Fruit fly (Drosophila melanogaster) ovary, adult (tissue): ENCODE data around the gene eIF4E6.

Experiments used
- CG17801 ChIP-seq: fragments of 200-800 bp; optimal IDR thresholded peaks from 2 replicates; lab custom pipeline; 2019; ENCODE audit warnings: missing biosample characterization, mild to moderate bottlenecking, missing genetic modification characterization, moderate library complexity; ENCODE audit not compliant: partially characterized antibody

Gene eIF4E6

DNA sequence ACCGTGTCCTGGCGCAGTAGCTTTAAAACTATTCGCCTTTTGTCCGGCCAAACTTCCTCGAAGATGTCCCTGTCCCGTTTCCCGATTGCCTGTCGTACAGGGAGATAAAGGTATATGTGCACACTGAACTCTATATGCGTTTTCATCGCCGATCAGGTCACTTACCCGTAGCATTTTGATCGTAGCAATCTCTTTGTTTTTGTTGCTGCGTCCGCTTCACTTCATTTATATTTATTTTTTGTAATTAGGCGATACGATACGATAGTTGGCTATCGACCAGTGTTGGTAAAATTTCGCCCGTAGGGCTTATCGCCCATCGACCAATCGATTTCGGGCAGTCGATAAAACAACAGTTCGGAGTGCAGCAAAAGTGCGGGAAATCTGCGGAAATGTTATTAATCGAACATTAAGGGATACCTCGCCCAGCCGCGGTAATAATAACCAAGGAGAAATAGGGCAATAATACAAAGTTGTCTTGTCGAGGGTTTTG is 35.8 kb upstream of the eIF4E6 start, which contains the start of the genes Cul5 and Bicra:
Gene Cul5 (minus strand): TSS at position 259 of the 490 bp plus-strand sequence.
Gene Bicra (plus strand): TSS at position 324 of the 490 bp plus-strand sequence.
- TF ChIP-seq CG17801 (GFP tag; lab: Kevin White, UChicago): peak; percentile 67

DNA sequence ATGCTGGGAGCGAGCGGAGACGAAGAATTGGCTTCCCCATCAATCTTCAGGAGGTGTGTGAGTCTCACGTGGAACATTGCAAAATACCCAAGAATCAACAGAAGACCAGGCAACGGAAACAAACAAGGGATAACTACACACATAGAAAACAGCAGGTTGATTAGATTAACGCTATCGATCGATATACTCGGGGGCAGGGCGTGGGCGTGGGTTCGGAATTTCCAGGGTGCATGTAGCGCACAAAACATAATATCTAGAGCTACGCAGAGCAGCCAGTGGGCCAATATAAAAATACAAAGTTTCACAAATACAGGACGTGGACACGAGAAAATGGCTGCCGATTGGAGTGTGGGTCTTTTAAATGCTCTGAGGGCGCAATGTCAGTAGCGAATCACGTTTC is 32.4 kb upstream of the eIF4E6 start:
- no peak for TF ChIP-seq CG17801 (GFP tag; lab: Kevin White, UChicago)

DNA sequence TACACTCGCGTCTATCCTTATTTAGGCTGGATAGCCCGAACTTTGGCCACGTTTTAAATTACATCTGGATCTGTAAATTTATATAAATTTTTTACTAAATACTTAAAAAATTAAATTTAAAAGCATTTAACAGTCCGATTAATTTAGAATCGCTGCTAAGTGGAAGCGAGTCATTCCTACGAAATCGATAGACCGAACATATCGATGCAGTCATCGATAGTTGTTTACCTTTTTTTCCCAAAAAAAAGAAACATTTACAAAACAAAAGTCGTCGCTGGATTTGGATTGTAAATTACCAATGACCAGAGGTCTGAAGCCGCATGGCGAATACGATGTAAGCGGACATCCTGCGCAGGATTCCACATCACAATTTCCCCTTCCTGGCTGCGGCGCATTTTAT is 28.7 kb upstream of the eIF4E6 start, which contains the start of gene Sirt7:
Gene Sirt7 (plus strand): TSS at position 218 of the 400 bp plus-strand sequence.
- peak; percentile 89 for TF ChIP-seq CG17801 (GFP tag; lab: Kevin White, UChicago)

DNA sequence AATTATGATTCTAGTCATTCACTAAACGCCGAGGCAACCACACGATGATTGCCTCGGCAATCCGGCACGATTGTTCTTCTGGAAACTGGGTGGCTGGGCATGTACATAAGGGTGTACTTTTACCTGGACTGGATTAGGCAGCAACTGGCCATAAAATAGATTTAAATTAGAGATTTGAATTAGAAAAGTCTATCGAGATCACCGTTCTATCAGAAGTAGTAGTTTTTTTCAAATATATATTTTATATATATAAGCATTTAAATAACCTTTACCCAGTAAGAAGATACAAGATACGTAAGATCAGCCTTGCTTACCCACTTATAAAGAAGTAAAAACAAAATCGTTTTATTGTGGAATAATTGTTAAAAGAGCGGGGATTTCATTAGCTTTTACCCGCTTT is 27.1 kb upstream of the eIF4E6 start, which contains the start of gene CG11843:
Gene CG11843 (plus strand): TSS at position 301 of the 400 bp plus-strand sequence.
- no peak for TF ChIP-seq CG17801 (GFP tag; lab: Kevin White, UChicago)

DNA sequence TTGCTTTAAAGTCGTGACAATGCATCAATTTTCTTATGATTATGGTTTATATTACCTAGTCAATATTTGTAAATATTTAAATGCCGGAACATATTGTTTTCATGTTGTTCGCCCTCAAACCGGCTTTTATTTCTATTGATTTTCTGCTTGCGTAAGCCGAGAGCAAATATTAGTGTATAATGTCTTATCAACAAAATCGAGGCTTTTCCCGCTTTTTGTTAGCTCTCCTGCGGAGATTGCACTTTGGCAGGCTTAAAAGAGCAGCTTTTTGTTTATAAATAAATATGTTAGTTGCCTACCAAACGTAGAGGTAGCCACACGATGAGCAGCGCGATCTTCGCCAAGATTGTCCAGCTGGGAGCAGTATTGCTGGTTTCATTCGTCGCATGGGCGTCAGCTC is 25.4 kb upstream of the eIF4E6 start, which contains the start of gene CG11842:
Gene CG11842 (plus strand): TSS at position 301 of the 400 bp plus-strand sequence.
- TF ChIP-seq CG17801 (GFP tag; lab: Kevin White, UChicago): no peak

DNA sequence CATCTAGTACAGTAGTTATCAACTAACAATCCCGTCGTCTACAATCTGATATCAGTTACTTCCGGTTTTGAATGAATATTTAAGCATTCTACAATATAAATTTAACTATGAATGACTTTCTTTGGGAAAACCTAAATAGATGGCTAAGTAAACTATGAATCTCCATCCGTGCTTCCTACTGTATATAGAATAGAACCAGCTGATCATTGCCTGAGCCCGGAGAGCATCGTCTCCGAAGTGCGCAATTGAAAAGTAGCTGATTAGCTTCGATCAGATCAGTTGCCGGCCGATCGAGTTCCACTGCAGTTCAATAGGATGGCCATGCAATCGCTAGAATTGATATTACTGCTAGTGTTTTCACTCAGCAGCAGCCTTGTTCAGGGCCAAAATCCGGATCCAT is 23.8 kb upstream of the eIF4E6 start, which contains the start of gene CG11841:
Gene CG11841 (plus strand): TSS at position 301 of the 400 bp plus-strand sequence.
- no peak for TF ChIP-seq CG17801 (GFP tag; lab: Kevin White, UChicago)

DNA sequence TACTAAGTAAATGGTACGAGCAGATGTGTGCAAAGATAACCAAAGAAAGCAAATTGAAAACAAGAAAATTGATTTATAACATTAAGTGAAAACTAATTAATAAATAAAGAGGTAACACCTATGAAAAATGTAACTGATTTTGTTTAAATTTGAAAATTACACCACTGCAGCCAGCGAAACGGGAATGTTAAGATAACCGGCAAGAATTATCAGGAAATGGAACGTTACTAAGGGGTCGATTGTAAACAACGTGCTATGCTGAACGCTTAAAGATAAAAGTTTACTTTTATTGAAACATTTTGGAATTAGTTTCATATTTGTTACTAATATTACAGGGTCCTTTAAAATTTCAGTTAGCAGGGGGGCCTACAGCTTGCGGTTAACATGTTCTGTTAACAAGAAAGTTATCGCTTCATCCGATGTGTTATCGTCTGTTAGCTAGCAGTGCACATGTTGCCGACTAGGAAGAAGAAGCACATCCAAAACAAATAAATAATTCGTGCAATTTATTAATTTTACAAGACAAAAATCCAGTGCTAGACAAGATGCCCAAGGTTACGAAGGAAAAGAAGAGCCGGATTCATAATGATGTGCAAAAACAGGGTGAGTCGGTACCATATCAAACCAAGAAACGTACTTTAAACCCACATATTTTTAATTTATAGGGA is 22.2 kb upstream of the eIF4E6 start, which contains the start of gene CG11837:
Gene CG11837 (plus strand): TSS at position 439 of the 668 bp plus-strand sequence.
- TF ChIP-seq CG17801 (GFP tag; lab: Kevin White, UChicago): no peak

DNA sequence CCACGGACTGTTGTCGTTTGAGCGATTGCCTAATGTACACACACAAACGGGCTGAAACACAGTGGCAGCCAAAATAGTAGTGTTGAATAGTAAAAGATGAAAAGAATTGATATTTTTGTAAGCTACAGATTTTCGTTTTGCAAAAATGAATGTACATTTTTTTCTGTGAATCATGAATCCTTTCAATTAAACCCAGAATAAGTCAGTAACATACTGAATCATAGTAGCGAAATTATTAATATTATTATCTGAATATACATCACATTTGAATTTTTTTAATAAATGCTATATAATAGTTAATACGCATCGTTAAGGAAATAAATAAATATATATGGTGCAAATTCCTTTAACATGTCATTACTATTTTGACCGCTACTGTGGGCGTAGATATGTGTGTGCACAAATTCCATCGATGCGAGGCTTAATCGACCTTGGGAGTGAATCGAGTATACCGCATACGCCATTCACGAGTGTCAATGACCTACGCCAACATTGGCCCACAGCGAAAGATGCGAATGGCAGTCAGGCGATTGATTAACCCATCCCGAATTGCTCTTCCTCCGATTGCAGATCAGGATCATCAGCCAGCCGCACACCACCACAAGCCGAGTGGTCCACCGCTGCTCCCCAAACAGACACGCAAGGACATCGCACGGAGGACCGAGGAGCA is 13.7 kb upstream of the eIF4E6 start:
- TF ChIP-seq CG17801 (GFP tag; lab: Kevin White, UChicago): peak; percentile 48

DNA sequence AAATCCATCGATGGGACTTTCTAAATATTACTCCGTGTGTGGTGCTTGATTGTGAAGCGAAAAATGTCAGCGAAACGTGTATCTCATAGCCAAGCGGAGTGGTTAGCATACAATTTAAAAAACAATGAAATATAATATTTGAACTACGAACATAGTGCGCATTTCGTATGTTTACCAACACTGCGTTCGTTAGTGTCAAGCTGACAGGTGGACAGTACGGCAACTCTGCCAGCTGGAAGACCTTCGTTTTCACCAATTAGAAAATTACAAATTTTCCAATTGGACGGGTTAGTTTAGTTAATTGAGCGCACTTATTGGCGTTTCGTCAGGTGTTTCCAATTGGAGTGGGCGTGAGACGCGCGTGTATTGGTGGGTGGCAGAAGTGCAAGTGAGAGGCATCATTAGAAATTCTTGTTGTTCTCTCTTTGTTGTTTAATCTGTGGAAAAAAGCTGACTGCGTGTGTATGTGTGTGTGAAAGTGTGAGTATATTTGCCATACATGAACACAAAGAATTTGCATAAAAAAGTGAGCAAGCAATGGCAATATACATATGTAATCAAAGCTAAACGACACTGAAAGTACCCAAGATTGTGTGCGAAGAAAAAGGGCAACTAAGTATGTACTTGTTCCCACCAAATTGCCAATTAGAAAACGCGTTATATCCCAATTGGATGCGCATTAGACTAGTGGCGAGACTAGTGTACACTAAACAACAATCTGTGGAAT is 12.9 kb upstream of the eIF4E6 start:
- peak; percentile 20 for TF ChIP-seq CG17801 (GFP tag; lab: Kevin White, UChicago)

DNA sequence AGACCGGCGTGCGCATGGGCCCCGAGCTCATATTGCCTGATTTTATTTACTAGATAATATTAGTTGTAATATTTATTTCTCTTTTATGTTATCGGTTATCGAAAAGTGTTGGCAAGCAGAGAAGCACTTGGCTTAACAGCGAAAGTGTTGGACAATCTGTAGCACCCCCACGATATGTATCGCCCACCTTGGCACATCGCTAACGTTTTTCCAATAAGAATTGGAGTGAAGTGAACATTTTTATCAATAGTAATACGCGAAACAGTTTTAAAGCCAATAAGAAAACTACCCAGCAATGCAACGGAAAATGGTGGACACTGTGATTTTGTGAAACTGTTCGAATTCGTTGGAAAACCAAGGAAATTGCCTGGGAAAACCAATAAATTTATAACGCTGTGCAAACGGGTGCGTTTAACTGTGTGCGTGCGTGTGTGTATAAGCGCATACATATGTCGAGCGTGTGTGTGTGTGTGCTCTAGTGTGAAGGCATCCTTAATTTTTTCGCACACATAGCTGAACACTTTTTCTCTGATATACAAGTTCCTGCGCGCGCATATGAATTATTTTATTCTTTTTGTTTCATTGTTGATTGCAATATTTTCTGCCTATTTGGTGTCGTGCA is 12.1 kb upstream of the eIF4E6 start, which contains the start of the genes Slu7 and Pkc98E:
Gene Slu7 (minus strand): TSS at position 112 of the 622 bp plus-strand sequence.
Gene Pkc98E (plus strand): TSS at position 197 of the 622 bp plus-strand sequence.
- TF ChIP-seq CG17801 (GFP tag; lab: Kevin White, UChicago): peak; percentile 50

DNA sequence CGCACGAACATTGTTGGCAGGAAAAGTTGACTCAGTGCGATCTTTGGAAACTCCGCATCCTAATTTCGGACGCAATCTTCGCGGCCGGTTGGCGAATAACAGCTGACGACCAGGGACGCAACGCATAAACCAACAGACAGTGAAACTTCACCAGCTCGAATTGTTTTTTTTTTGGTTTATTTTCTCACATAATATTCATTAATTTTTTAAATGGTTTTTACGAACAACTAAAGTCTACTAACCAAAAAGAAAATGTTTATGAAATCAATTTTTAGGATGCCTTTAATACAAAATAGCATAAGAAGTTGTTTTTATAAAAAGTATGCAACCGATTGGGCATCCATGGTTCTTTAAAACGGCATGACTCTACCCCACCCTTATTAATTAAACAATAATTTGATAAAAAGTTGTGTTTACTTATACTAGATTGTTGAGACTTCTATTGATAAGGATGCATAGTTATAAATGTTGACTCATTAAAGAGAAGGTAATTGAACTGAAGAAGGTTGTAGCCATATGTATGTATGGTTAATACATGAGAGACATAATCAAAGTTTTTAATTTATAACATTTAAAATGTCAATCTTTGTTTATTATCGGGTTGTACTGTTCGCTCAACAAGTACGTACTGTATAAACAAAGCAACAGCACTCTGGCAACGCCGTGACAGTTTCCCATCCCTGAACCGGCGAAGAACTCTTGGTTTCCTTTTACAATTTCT is 7.1 kb upstream of the eIF4E6 start, which contains the start of the genes beta4GalNAcTB and Cpsf100:
Gene beta4GalNAcTB (minus strand): TSS at position 100 of the 721 bp plus-strand sequence.
Gene Cpsf100 (plus strand): TSS at position 665 of the 721 bp plus-strand sequence.
- peak; percentile 40 for TF ChIP-seq CG17801 (GFP tag; lab: Kevin White, UChicago)

DNA sequence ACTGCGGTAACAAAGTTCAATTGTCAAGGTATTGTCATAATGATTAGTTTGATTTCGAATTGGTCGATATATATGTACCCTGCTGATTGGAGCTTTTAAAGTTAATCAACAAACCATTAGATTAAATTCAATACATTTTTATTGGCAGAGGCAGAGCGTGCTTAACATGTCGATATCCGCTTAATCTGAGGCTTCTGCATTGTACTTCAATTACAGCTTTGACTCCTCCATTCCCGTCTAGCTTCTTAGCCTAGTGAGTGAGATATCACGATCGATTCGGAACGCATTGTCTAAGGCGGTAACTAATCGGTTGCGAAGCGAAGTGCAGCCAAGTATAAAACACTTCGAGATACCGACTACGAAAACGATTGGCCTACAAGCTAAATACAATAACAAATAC is 5.6 kb upstream of the eIF4E6 start, which contains the start of gene Ssl2:
Gene Ssl2 (minus strand): TSS at position 101 of the 400 bp plus-strand sequence.
- TF ChIP-seq CG17801 (GFP tag; lab: Kevin White, UChicago): no peak

DNA sequence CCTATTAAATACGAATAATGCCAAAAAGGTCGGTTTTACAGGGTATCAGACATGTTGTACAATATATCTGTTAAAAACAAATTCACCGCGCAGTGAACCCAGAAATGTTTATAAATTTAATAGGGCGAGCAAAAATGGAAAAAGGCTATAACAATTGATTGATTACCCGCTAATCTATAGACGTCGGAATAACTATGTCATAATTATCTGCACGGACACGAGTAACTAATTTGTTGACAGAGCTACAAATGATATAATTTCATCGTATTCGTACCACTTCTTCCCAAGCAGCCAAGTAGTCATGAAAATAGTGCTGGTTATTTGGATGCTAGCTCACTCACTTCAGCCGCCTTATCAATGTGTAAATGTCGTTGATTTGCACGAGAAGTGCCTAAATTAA is 2.3 kb downstream of the eIF4E6 start, which contains the start of gene CG14518:
Gene CG14518 (plus strand): TSS at position 301 of the 400 bp plus-strand sequence.
- TF ChIP-seq CG17801 (GFP tag; lab: Kevin White, UChicago): no peak
